Fruit fly (Drosophila melanogaster) whole organism, prepupa: ENCODE data around the gene CG17134.
A peak's percentile ranks its signal among the peaks of the same experiment; 100 is the strongest.

Experiments
- Blimp-1 ChIP-seq: fragments of 200-800 bp; sonication (Bioruptor generic); optimal IDR thresholded peaks from 3 replicates; lab custom pipeline; 2017; ENCODE audit warnings: missing biosample characterization, missing genetic modification characterization, mild to moderate bottlenecking, moderate library complexity, missing genetic modification reagents
- CG10669 ChIP-seq: fragments of 200-800 bp; sonication (Bioruptor generic); optimal IDR thresholded peaks from 3 replicates; lab custom pipeline; 2018; ENCODE audit warnings: missing biosample characterization, mild to moderate bottlenecking, missing genetic modification characterization, moderate library complexity
- CG11294 ChIP-seq: fragments of 200-800 bp; sonication (Bioruptor generic); IDR thresholded peaks from 2 replicates; pipeline ENCODE4 v1.3.6; 2022; ENCODE audit warnings: missing biosample characterization, missing genetic modification characterization
- CG11762 ChIP-seq: fragments of 200-800 bp; sonication (Bioruptor generic); optimal IDR thresholded peaks from 3 replicates; lab custom pipeline; 2016; ENCODE audit warnings: missing biosample characterization, missing genetic modification characterization; ENCODE audit not compliant: insufficient read depth
- CG15336 ChIP-seq: fragments of 200-800 bp; sonication (Bioruptor generic); IDR thresholded peaks from 2 replicates; pipeline ENCODE4 v1.3.6; 2022; ENCODE audit warnings: missing biosample characterization, missing genetic modification characterization
- CG16779 ChIP-seq: fragments of 200-800 bp; sonication (Bioruptor generic); optimal IDR thresholded peaks from 3 replicates; lab custom pipeline; 2017; ENCODE audit warnings: missing biosample characterization, mild to moderate bottlenecking, missing genetic modification characterization
- CG3032 ChIP-seq: fragments of 200-800 bp; optimal IDR thresholded peaks from 2 replicates; lab custom pipeline; 2019; ENCODE audit warnings: missing biosample characterization, mild to moderate bottlenecking, missing genetic modification characterization, moderate library complexity
- CG31627 ChIP-seq: fragments of 200-800 bp; sonication (Bioruptor generic); optimal IDR thresholded peaks from 3 replicates; lab custom pipeline; 2016; ENCODE audit warnings: missing biosample characterization, missing genetic modification characterization
- CG34406 ChIP-seq: fragments of 200-800 bp; sonication (Bioruptor generic); optimal IDR thresholded peaks from 3 replicates; lab custom pipeline; 2016; ENCODE audit warnings: missing biosample characterization, missing genetic modification characterization
- CG3919 ChIP-seq: fragments of 200-800 bp; sonication (Bioruptor generic); optimal IDR thresholded peaks from 3 replicates; lab custom pipeline; 2016; ENCODE audit warnings: missing biosample characterization, missing genetic modification characterization
- CG6163 ChIP-seq: fragments of 200-800 bp; sonication (Bioruptor generic); IDR thresholded peaks from 3 replicates; pipeline ENCODE4 v1.3.6; 2022; ENCODE audit warnings: missing biosample characterization, missing genetic modification characterization
- CG6276 ChIP-seq: fragments of 200-800 bp; sonication (Bioruptor generic); optimal IDR thresholded peaks from 2 replicates; lab custom pipeline; 2017; ENCODE audit warnings: missing biosample characterization, mild to moderate bottlenecking, missing genetic modification characterization
- CG6808 ChIP-seq: fragments of 200-800 bp; sonication (Bioruptor generic); optimal IDR thresholded peaks from 3 replicates; lab custom pipeline; 2017; ENCODE audit warnings: missing biosample characterization, missing genetic modification characterization, mild to moderate bottlenecking, moderate library complexity, missing genetic modification reagents
- CG7368 ChIP-seq: fragments of 200-800 bp; sonication (Bioruptor generic); optimal IDR thresholded peaks from 3 replicates; lab custom pipeline; 2016; ENCODE audit warnings: missing biosample characterization, missing genetic modification characterization
- CG8119 ChIP-seq: fragments of 200-800 bp; sonication (Bioruptor generic); IDR thresholded peaks from 3 replicates; pipeline ENCODE4 v1.3.6; 2022; ENCODE audit warnings: missing biosample characterization, missing genetic modification characterization
- CG9139 ChIP-seq: fragments of 200-800 bp; sonication (Bioruptor generic); optimal IDR thresholded peaks from 3 replicates; lab custom pipeline; 2017; ENCODE audit warnings: missing biosample characterization, mild to moderate bottlenecking, missing genetic modification characterization
- Eip75B ChIP-seq: fragments of 200-800 bp; sonication (Bioruptor generic); optimal IDR thresholded peaks from 3 replicates; lab custom pipeline; 2016; ENCODE audit warnings: missing biosample characterization, missing genetic modification characterization
- Eip93F ChIP-seq: fragments of 200-800 bp; sonication (Bioruptor generic); optimal IDR thresholded peaks from 2 replicates; lab custom pipeline; 2016; ENCODE audit warnings: missing biosample characterization, mild to moderate bottlenecking, missing genetic modification characterization
- Ets21C ChIP-seq: fragments of 200-800 bp; sonication (Bioruptor generic); optimal IDR thresholded peaks from 3 replicates; lab custom pipeline; 2016; ENCODE audit warnings: missing biosample characterization, missing genetic modification characterization
- Gug ChIP-seq: fragments of 200-800 bp; sonication (Bioruptor generic); IDR thresholded peaks from 2 replicates; pipeline ENCODE4 v1.3.6; 2022; ENCODE audit warnings: missing biosample characterization, missing genetic modification characterization
- Hr38 ChIP-seq: sonication (Bioruptor generic); optimal IDR thresholded peaks from 2 replicates; lab custom pipeline; 2016; ENCODE audit warnings: missing biosample characterization, missing genetic modification characterization
- Hr39 ChIP-seq: fragments of 200-800 bp; sonication (Bioruptor generic); optimal IDR thresholded peaks from 2 replicates; lab custom pipeline; 2016; ENCODE audit warnings: missing biosample characterization, missing genetic modification characterization
- Met ChIP-seq: fragments of 200-800 bp; sonication (Bioruptor generic); optimal IDR thresholded peaks from 3 replicates; lab custom pipeline; 2016; ENCODE audit warnings: missing biosample characterization, missing genetic modification characterization
- OdsH ChIP-seq: fragments of 200-800 bp; sonication (Bioruptor generic); optimal IDR thresholded peaks from 3 replicates; lab custom pipeline; 2016; ENCODE audit warnings: missing biosample characterization, missing genetic modification characterization
- Smox ChIP-seq: fragments of 200-800 bp; sonication (Bioruptor generic); optimal IDR thresholded peaks from 3 replicates; lab custom pipeline; 2016; ENCODE audit warnings: missing biosample characterization, missing genetic modification characterization
- Sox102F ChIP-seq: fragments of 200-800 bp; sonication (Bioruptor generic); optimal IDR thresholded peaks from 2 replicates; lab custom pipeline; 2016; ENCODE audit warnings: missing biosample characterization, mild to moderate bottlenecking, missing genetic modification characterization
- Sox14 ChIP-seq: fragments of 200-800 bp; sonication (Bioruptor generic); optimal IDR thresholded peaks from 3 replicates; lab custom pipeline; 2016; ENCODE audit warnings: missing biosample characterization, missing genetic modification characterization
- acj6 ChIP-seq: fragments of 200-800 bp; sonication (Bioruptor generic); optimal IDR thresholded peaks from 3 replicates; lab custom pipeline; 2016; ENCODE audit warnings: missing biosample characterization, missing genetic modification characterization
- dsx ChIP-seq: fragments of 200-800 bp; optimal IDR thresholded peaks from 3 replicates; lab custom pipeline; 2019; ENCODE audit warnings: missing biosample characterization, mild to moderate bottlenecking, missing genetic modification characterization, moderate library complexity; ENCODE audit not compliant: poor library complexity, severe bottlenecking
- esn ChIP-seq: fragments of 200-800 bp; sonication (Bioruptor generic); optimal IDR thresholded peaks from 2 replicates; lab custom pipeline; 2016; ENCODE audit warnings: missing biosample characterization, mild to moderate bottlenecking, missing genetic modification characterization, moderate library complexity
- fd85E ChIP-seq: fragments of 200-800 bp; sonication (Bioruptor generic); optimal IDR thresholded peaks from 3 replicates; lab custom pipeline; 2016; ENCODE audit warnings: missing biosample characterization, missing genetic modification characterization
- spab ChIP-seq: fragments of 200-800 bp; sonication (Bioruptor generic); optimal IDR thresholded peaks from 2 replicates; lab custom pipeline; 2017; ENCODE audit warnings: missing biosample characterization, mild to moderate bottlenecking, missing genetic modification characterization, missing genetic modification reagents
- svp ChIP-seq: fragments of 200-800 bp; sonication (Bioruptor generic); peaks from one replicate; lab custom pipeline; 2016; ENCODE audit warnings: missing biosample characterization, missing genetic modification characterization
- vri ChIP-seq: fragments of 200-800 bp; sonication (Bioruptor generic); optimal IDR thresholded peaks from 3 replicates; lab custom pipeline; 2016; ENCODE audit warnings: missing biosample characterization, mild to moderate bottlenecking, missing genetic modification characterization

Gene CG17134

dm6 chr2L:10858064-10859047, 37.9 kb downstream of the CG17134 start, which contains the start of the genes aurB and Stam (continued):
- peak; percentile 15 for TF ChIP-seq CG31627
- TF ChIP-seq CG6808 (GFP tag; lab: Kevin White, UChicago): no peak
- TF ChIP-seq Hr38 (GFP tag; lab: Kevin White, UChicago): no peak
- TF ChIP-seq Smox (GFP tag; lab: Kevin White, UChicago): peak; percentile 31
- peak; percentile 62 for TF ChIP-seq OdsH (GFP tag; lab: Kevin White, UChicago)
- no peak for TF ChIP-seq Eip93F (GFP tag; lab: Kevin White, UChicago)
- no peak for TF ChIP-seq fd85E (GFP tag; lab: Kevin White, UChicago)
- no peak for TF ChIP-seq Blimp-1 (GFP tag; lab: Kevin White, UChicago)
- TF ChIP-seq spab (GFP tag; lab: Kevin White, UChicago): no peak
- TF ChIP-seq Hr39: peak; percentile 6
- TF ChIP-seq CG11762 (GFP tag; lab: Kevin White, UChicago): no peak
- no peak for TF ChIP-seq Eip75B
- TF ChIP-seq CG11294 (GFP tag; lab: Robert Waterston, UW): no peak
- TF ChIP-seq Gug (GFP tag; lab: Robert Waterston, UW): peak; percentile 13; the same call in 1 of the 2 replicates
- no peak for TF ChIP-seq Sox102F (GFP tag; lab: Kevin White, UChicago)
- no peak for TF ChIP-seq Ets21C
- TF ChIP-seq CG6276: no peak
- peak; percentile 10 for TF ChIP-seq vri (GFP tag; lab: Kevin White, UChicago)
- TF ChIP-seq CG34406 (GFP tag; lab: Kevin White, UChicago): peak; percentile 63
- peak; percentile 39 for TF ChIP-seq dsx
- no peak for TF ChIP-seq CG3919 (GFP tag; lab: Kevin White, UChicago)
- TF ChIP-seq CG15336 (GFP tag; lab: Robert Waterston, UW): peak; percentile 46; the same call in 1 of the 2 replicates
- peak; percentile 92 for TF ChIP-seq svp (GFP tag; lab: Kevin White, UChicago)
- TF ChIP-seq, all 60 proteins: peak for 31

- TF ChIP-seq CG8119 (GFP tag; lab: Robert Waterston, UW) (no peak), Sox14 (GFP tag; lab: Kevin White, UChicago) (no peak), CG6163 (GFP tag; lab: Robert Waterston, UW) (no peak), CG7368 (GFP tag; lab: Kevin White, UChicago) (no peak), Eip93F (GFP tag; lab: Kevin White, UChicago) (no peak), OdsH (GFP tag; lab: Kevin White, UChicago) (no peak), CG16779 (tag; lab: Kevin White, UChicago) (no peak), Met (no peak), CG10669 (GFP tag; lab: Kevin White, UChicago) (no peak), esn (GFP tag; lab: Kevin White, UChicago) (no peak), Blimp-1 (GFP tag; lab: Kevin White, UChicago) (no peak), svp (GFP tag; lab: Kevin White, UChicago) (no peak), acj6 (no peak), Hr39 (no peak), Sox102F (GFP tag; lab: Kevin White, UChicago) (no peak), CG9139 (no peak), CG11294 (GFP tag; lab: Robert Waterston, UW) (no peak), CG3032 (no peak), Gug (GFP tag; lab: Robert Waterston, UW) (no peak)
These were observed 49.4 kb downstream of the CG17134 start, which contains the start of gene CG12517 for dm6 chr2L:10869867-10870266. TSS of gene CG12517 (plus strand) at chr2L:10870167.
